Fruit fly (Drosophila melanogaster) S2 (cell line): ENCODE results near the gene CG14440.

ENCODE experiments used
- CG8478 ChIP-seq: fragments of >200 bp; optimal IDR thresholded peaks from 2 replicates; lab custom pipeline; 2018
- CTCF ChIP-seq, 2 experiments: fragments of >200 bp; optimal IDR thresholded peaks; 2 replicates each; lab custom pipeline; 2018

CG14440 gene

dm6 chrX:6723622-6724021 is 25.3 kb upstream of the CG14440 start:
- no peak for TF ChIP-seq CG8478 (lab: Kevin White, UChicago)
- no peak for TF ChIP-seq CTCF (optimal IDR thresholded peaks at IDR 0.05; lab: Kevin White, UChicago)

DNA sequence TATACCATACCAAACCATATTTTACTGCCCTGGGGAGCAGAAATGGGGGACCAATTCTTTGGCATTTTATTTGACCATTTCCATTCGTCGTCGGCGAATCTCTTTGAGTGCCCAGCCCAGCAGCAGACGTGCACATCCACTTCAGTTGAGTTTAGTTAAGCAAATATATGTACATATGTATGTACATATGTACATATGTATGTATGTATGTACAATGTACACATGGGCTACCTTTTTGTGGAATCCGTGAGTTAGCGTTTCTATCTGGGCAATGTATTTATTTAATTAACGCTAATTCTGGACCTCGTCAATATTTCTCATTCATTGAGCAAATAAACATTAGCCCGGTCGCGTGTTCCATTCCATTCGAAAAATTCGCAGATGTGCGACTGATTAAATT is 21.6 kb upstream of the CG14440 start:
- no peak for TF ChIP-seq CG8478 (lab: Kevin White, UChicago)
- TF ChIP-seq CTCF (optimal IDR thresholded peaks at IDR 0.05; lab: Kevin White, UChicago) = no peak

DNA sequence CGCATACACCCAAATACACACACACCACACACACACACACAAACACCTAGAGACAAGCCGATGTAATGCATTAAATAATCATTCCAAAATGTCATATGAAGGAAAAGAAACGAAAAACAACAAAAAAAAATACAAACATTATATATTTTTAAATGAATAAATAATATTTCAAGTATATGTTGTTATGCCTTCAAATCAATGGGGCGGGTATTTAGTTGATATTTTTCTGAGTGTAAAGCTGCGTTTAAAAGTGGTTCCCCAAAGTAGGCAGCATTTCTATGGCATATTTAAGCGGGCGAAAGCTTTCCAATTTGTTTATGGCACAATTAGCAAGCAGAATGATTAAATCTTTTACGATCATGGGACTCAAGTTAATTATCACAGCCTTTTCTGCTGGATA is 20.9 kb upstream of the CG14440 start:
- TF ChIP-seq CG8478 (lab: Kevin White, UChicago) = no peak
- no peak for TF ChIP-seq CTCF (optimal IDR thresholded peaks at IDR 0.05; lab: Kevin White, UChicago)

DNA sequence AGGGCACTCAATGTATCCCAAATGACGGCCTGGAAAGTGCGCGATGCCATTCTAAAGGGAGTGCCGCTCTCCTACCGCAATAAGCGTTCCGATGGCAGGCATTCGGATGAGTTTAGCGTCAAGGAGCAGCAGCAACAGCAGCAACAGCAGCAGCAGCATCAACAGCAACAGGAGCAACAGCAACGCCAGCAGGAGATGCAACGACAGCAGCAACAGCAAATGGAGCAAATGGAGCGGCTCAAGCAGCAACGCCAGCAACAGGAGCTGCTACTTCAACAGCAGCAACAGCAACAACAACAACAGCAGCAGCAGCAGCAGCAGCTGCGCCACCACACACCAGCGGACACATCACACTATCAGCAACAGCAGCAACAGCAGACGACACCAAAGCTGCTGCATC is 17.8 kb upstream of the CG14440 start:
- TF ChIP-seq CTCF (optimal IDR thresholded peaks at IDR 0.05; lab: Kevin White, UChicago) = no peak
- no peak for TF ChIP-seq CG8478 (lab: Kevin White, UChicago)

DNA sequence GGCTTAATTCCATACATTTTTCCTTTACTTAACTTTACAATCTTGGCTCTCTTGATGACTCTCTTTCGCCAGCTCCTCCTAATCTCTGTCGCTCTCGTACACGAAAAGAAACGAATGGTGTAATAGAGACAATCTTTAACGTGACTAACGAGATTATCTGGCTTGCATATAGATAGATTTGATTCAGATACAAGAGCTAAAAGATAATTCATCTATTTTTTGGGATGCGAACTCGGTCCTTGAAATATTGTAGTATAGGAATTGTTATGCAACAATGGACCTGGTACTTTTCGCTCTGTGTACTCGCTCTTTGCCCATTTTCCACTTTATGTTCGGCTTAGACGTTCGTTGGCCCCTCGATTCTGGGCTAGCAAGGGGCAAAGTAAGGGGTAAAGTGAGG is 12.9 kb upstream of the CG14440 start:
- TF ChIP-seq CTCF (optimal IDR thresholded peaks at IDR 0.05; lab: Kevin White, UChicago) = no peak
- TF ChIP-seq CG8478 (lab: Kevin White, UChicago) = no peak

dm6 chrX:6710665-6711064 is 12.3 kb upstream of the CG14440 start:
- TF ChIP-seq CTCF (optimal IDR thresholded peaks at IDR 0.05; lab: Kevin White, UChicago) (no peak), CG8478 (lab: Kevin White, UChicago) (no peak)

dm6 chrX:6710258-6710657 is 11.9 kb upstream of the CG14440 start:
- TF ChIP-seq CTCF (optimal IDR thresholded peaks at IDR 0.05; lab: Kevin White, UChicago) (no peak), CG8478 (lab: Kevin White, UChicago) (no peak)

dm6 chrX:6709252-6710037 is 11.1 kb upstream of the CG14440 start:
- TF ChIP-seq CG8478 (lab: Kevin White, UChicago) (no peak), CTCF (optimal IDR thresholded peaks at IDR 0.05; lab: Kevin White, UChicago) (no peak)

DNA sequence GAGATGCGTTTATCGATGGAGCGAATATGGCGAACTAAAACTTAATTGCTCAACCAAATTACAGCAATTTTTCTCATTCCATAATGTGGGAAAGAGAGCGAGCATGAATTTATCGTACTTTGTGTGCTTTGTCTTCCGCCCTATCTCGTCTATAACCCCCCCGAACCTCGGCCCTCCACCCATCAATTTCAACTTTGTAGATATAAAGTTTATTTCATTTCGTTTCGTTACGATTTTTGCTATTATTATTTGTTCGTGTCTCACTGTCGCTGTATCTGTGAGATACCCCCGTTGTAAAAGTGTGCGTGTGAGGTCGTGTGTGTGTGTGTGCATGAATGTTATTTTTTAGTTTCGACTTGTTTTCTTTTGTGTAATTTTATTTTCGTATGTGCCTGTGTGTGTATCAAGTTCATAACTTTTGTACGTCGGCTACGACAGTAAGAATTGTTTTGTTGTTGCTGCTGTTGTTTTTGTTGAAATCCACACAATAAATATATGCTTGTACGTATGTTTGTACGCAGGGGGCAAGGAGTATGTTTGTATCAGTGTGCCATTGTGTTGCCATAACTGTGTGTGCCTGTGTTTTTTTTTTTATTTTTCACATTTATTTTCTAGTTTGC is 10.3 kb upstream of the CG14440 start:
- TF ChIP-seq CG8478 (lab: Kevin White, UChicago) = no peak
- no peak for TF ChIP-seq CTCF (optimal IDR thresholded peaks at IDR 0.05; lab: Kevin White, UChicago)

DNA sequence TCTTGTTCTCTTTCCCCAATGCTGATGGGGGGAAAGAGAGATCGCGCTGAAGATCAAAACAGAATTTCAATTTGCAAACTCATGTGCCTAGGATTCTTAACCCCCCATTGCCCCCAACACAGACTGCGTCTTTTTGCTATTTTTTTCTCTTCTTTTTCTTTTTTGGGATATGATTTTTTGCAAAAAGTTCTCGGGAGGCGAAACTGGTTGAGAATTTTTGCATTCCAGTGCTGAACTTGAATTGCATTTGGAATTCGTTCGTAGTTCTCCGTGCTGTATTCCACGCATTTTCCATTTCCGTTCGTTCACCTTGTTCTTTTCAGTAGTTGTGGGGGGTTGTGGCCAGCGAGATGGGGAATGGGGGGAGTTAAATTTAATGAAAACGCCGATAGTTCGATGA is 9.8 kb upstream of the CG14440 start:
- TF ChIP-seq CG8478 (lab: Kevin White, UChicago) = no peak
- no peak for TF ChIP-seq CTCF (optimal IDR thresholded peaks at IDR 0.05; lab: Kevin White, UChicago)

- TF ChIP-seq CG8478 (lab: Kevin White, UChicago) (no peak), CTCF (optimal IDR thresholded peaks at IDR 0.05; lab: Kevin White, UChicago) (no peak)
These were observed 8.4 kb upstream of the CG14440 start for dm6 chrX:6706570-6707306.

DNA sequence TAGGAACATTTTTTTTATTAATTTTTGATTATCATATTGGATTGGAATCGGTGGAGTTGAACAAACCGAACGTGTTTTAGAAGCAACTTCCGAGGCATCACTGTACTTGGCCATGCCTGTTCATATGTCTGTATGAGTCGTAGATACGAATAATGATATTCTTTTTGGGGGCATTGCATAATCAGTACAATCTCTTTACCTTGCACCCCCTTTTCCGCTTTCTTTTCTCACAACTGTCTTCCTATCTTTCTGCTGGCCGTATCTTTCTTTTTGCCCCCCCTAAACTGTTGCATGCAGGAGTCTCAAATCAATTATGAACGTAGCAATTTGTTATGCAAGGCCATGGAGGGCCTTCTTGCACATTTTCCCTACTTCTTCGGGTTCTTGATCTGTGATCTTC is 7.5 kb upstream of the CG14440 start:
- no peak for TF ChIP-seq CTCF (optimal IDR thresholded peaks at IDR 0.05; lab: Kevin White, UChicago)
- no peak for TF ChIP-seq CG8478 (lab: Kevin White, UChicago)

- no peak for TF ChIP-seq CG8478 (lab: Kevin White, UChicago)
- no peak for TF ChIP-seq CTCF (optimal IDR thresholded peaks at IDR 0.05; lab: Kevin White, UChicago)
These were observed 6.9 kb upstream of the CG14440 start for dm6 chrX:6705059-6705802.

- TF ChIP-seq CTCF (optimal IDR thresholded peaks at IDR 0.05; lab: Kevin White, UChicago) (no peak), CG8478 (lab: Kevin White, UChicago) (no peak)
These were observed 5.6 kb upstream of the CG14440 start for dm6 chrX:6703957-6704356.
